Worm (Caenorhabditis elegans): Measurements from ENCODE around the gene srh-129.

srh-129 gene

DNA sequence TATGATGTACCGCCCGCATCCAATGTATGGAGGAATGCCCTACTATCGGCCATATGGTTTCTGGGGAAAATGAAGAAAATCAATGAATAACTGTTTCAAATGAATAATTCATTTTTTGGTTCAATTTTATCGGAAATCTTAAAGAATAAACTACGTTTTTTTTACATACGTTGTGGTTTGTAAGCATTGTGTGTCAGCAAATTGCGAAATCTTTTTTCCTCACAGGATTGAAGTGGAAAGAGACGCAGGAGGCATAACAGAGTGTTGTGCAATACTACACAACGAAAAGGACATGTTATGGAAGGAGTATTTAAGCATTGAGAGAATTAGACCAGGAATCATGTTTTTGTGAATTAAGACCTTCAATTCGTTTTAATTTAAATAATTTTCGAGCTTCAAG, 12.3 kb downstream of the srh-129 start (continued):
- peak; percentile 19 for TF ChIP-seq hlh-11 (tag; optimal IDR thresholded peaks at IDR 0.05)

DNA sequence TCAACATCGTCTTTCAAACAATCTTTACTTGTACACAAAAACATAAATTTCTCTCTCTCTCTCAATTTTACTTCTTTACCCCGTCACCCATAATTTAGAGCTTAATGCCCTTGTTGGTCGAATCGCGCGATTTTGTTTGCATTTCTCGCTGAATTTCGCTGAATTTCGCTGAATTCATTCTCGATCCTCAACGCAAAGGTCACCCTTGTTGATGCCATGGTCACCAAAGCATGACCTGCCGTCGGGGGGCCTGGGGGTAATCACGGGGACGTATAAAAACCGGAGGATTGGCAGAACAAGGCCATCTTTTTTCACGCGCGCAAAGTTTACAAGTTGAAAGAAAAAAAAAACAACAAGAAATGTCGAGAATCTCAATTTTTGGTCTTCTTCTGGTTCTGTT, 13.7 kb downstream of the srh-129 start, which contains the start of gene F14F9.8:
TSS of gene F14F9.8 (plus strand) at position 301 of the 400 bp plus-strand sequence.
- TF ChIP-seq unc-62 (GFP tag; optimal IDR thresholded peaks at IDR 0.05 in 1 of 2), result peak in 1 of 2 experiments; percentile 4
- no peak for TF ChIP-seq unc-62 (tag; optimal IDR thresholded peaks at IDR 0.05)
- TF ChIP-seq F49E8.2 (tag; optimal IDR thresholded peaks at IDR 0.05; ENCODE audit: borderline replicate concordance), result no peak
- TF ChIP-seq aha-1 (tag), result peak; percentile 79

DNA sequence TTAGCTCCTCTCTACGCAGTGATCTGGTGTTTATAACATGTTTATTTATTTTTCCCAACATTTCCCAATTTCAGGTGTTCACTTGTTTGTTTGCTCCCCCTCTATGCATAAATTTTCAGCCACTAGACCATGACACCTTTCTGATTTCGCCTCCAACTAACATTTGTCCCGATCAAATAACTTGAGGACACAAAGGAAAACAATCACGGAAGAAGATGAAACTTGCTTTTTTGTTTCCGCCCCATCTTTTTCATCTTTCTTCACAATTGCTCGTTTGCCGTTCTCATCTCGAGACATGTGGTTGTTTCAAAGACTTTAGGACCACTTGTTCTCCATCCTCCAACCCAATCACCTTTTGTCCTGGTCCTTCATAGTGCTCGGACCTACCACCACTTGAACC, 16.9 kb downstream of the srh-129 start, which contains the start of gene F14F9.5:
TSS of gene F14F9.5 (plus strand) at position 301 of the 400 bp plus-strand sequence.
- TF ChIP-seq ama-1 (optimal IDR thresholded peaks at IDR 0.05), result no peak
- no peak for TF ChIP-seq daf-16 (GFP tag; optimal IDR thresholded peaks at IDR 0.05)
- TF ChIP-seq daf-16 (tag; optimal IDR thresholded peaks at IDR 0.05), result no peak
- TF ChIP-seq zip-2 (tag; optimal IDR thresholded peaks at IDR 0.05), result no peak
- no peak for TF ChIP-seq madf-9 (GFP tag; conservative IDR thresholded peaks at IDR 0.05)
- TF ChIP-seq daf-8 (GFP tag; IDR thresholded peaks at IDR 0.05), result no peak
- TF ChIP-seq hif-1 (tag; optimal IDR thresholded peaks at IDR 0.05), result no peak
- TF ChIP-seq tra-1 (GFP tag; IDR thresholded peaks at IDR 0.05), result no peak
- TF ChIP-seq madf-5 (GFP tag; IDR thresholded peaks at IDR 0.05), result no peak
- TF ChIP-seq ceh-32 (tag; optimal IDR thresholded peaks at IDR 0.05; ENCODE audit: poor library complexity), result no peak
- TF ChIP-seq nhr-10 (tag; optimal IDR thresholded peaks at IDR 0.05), result no peak
- no peak for TF ChIP-seq set-16 (GFP tag; IDR thresholded peaks at IDR 0.05)
- TF ChIP-seq zfp-3 (GFP tag; conservative IDR thresholded peaks at IDR 0.05), result no peak

DNA sequence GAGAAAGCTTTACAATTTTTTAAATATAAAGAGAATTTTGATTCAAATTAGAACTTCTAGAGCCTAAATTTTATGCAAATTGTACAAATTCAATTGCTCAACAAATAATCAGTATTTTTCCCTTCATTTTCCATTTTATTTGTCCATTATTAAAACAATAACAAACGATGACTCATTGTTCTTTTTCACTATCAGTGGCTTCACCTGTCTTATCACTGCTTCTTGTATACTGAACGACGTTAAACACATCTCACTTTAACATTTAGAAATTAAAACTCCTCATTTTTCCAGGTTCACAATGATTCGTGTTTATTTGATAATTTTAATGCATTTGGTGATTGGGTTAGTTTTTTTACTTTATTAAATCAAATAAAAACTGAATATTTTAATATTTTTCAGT, 24.0 kb downstream of the srh-129 start, which contains the start of gene sid-1:
TSS of gene sid-1 (plus strand) at position 292 of the 400 bp plus-strand sequence.
- TF ChIP-seq ctbp-1 (GFP tag; IDR thresholded peaks at IDR 0.05), result no peak
- TF ChIP-seq hmg-1.1 (GFP tag; IDR thresholded peaks at IDR 0.05), result no peak
- no peak for TF ChIP-seq Y5F2A.4 (GFP tag; optimal IDR thresholded peaks at IDR 0.05)
- no peak for TF ChIP-seq saeg-2 (GFP tag; IDR thresholded peaks at IDR 0.05)
- TF ChIP-seq ztf-7 (tag; optimal IDR thresholded peaks at IDR 0.05), result no peak
- no peak for TF ChIP-seq egl-43 (GFP tag; IDR thresholded peaks at IDR 0.05)
- TF ChIP-seq dve-1 (tag; optimal IDR thresholded peaks at IDR 0.05; ENCODE audit: insufficient read depth), result peak; percentile 5
- no peak for TF ChIP-seq nhr-111 (GFP tag; optimal IDR thresholded peaks at IDR 0.05)
- TF ChIP-seq arid-1 (GFP tag; conservative IDR thresholded peaks at IDR 0.05), result no peak
- TF ChIP-seq lin-13 (GFP tag; optimal IDR thresholded peaks at IDR 0.05), result no peak
- TF ChIP-seq aha-1 (tag), result no peak
- no peak for TF ChIP-seq tag-97 (GFP tag; IDR thresholded peaks at IDR 0.05)
- no peak for TF ChIP-seq lin-39 (tag; optimal IDR thresholded peaks at IDR 0.05)
- TF ChIP-seq ZK337.2 (GFP tag; IDR thresholded peaks at IDR 0.05), result no peak
- TF ChIP-seq ceh-32 (tag; optimal IDR thresholded peaks at IDR 0.05; ENCODE audit: poor library complexity), result no peak
- TF ChIP-seq daf-12 (tag; optimal IDR thresholded peaks at IDR 0.05), result no peak
- TF ChIP-seq ceh-20 (GFP tag; IDR thresholded peaks at IDR 0.05), result no peak
- TF ChIP-seq lin-38 (GFP tag; IDR thresholded peaks at IDR 0.05), result no peak
- peak; percentile 59 for TF ChIP-seq pqm-1 (tag; optimal IDR thresholded peaks at IDR 0.05)
- no peak for TF ChIP-seq nhr-25 (tag; optimal IDR thresholded peaks at IDR 0.05; ENCODE audit: borderline replicate concordance, insufficient read depth)
- TF ChIP-seq daf-19 (GFP tag; conservative IDR thresholded peaks at IDR 0.05), result no peak
- TF ChIP-seq unc-130 (GFP tag; optimal IDR thresholded peaks at IDR 0.05), result no peak
- no peak for TF ChIP-seq zip-2 (tag; optimal IDR thresholded peaks at IDR 0.05)
- no peak for TF ChIP-seq hlh-11 (tag; optimal IDR thresholded peaks at IDR 0.05)
- no peak for TF ChIP-seq nhr-11 (tag; optimal IDR thresholded peaks at IDR 0.05)
- TF ChIP-seq nhr-41 (GFP tag; IDR thresholded peaks at IDR 0.05), result no peak
- TF ChIP-seq dmd-6 (GFP tag; IDR thresholded peaks at IDR 0.05), result peak; percentile 8; the same call in 1 of the 2 replicates
- TF ChIP-seq nhr-28 (tag; optimal IDR thresholded peaks at IDR 0.05), result peak; percentile 54
- TF ChIP-seq nhr-237 (tag; optimal IDR thresholded peaks at IDR 0.05), result no peak
- no peak for TF ChIP-seq nhr-48 (tag; optimal IDR thresholded peaks at IDR 0.05)
- no peak for TF ChIP-seq ces-1 (GFP tag; optimal IDR thresholded peaks at IDR 0.05)
- no peak for TF ChIP-seq zfp-2 (tag; optimal IDR thresholded peaks at IDR 0.05)
- no peak for TF ChIP-seq daf-8 (GFP tag; IDR thresholded peaks at IDR 0.05)
- no peak for TF ChIP-seq daf-16 (GFP tag; optimal IDR thresholded peaks at IDR 0.05)
- peak; percentile 81 for TF ChIP-seq daf-16 (tag; optimal IDR thresholded peaks at IDR 0.05)
